Fruit fly (Drosophila melanogaster) whole organism, prepupa: ENCODE data around the gene CG43638.

Source experiments
- Blimp-1 ChIP-seq: fragments of 200-800 bp; sonication (Bioruptor generic); optimal IDR thresholded peaks from 3 replicates; lab custom pipeline; 2017; ENCODE audit warnings: missing biosample characterization, missing genetic modification characterization, mild to moderate bottlenecking, moderate library complexity, missing genetic modification reagents
- CG11762 ChIP-seq: fragments of 200-800 bp; sonication (Bioruptor generic); optimal IDR thresholded peaks from 3 replicates; lab custom pipeline; 2016; ENCODE audit warnings: missing biosample characterization, missing genetic modification characterization; ENCODE audit not compliant: insufficient read depth
- CG1621 ChIP-seq: fragments of 200-800 bp; sonication (Bioruptor generic); optimal IDR thresholded peaks from 3 replicates; lab custom pipeline; 2018; ENCODE audit warnings: missing biosample characterization, mild to moderate bottlenecking, missing genetic modification characterization
- CG3032 ChIP-seq: fragments of 200-800 bp; optimal IDR thresholded peaks from 2 replicates; lab custom pipeline; 2019; ENCODE audit warnings: missing biosample characterization, mild to moderate bottlenecking, missing genetic modification characterization, moderate library complexity
- Ets21C ChIP-seq: fragments of 200-800 bp; sonication (Bioruptor generic); optimal IDR thresholded peaks from 3 replicates; lab custom pipeline; 2016; ENCODE audit warnings: missing biosample characterization, missing genetic modification characterization
- fd85E ChIP-seq: fragments of 200-800 bp; sonication (Bioruptor generic); optimal IDR thresholded peaks from 3 replicates; lab custom pipeline; 2016; ENCODE audit warnings: missing biosample characterization, missing genetic modification characterization
- salr ChIP-seq, 2 experiments: fragments of 200-800 bp; sonication (Bioruptor generic); optimal IDR thresholded peaks; 3 replicates each; lab custom pipeline; 2016 to 2018; ENCODE audit warnings: missing biosample characterization in 2 of 2, missing genetic modification characterization in 2 of 2, mild to moderate bottlenecking in 1 of 2

dm6 chr3L:12077953-12078352 lies 33.6 kb downstream of the CG43638 start:
- no peak for TF ChIP-seq salr (GFP tag; optimal IDR thresholded peaks at IDR 0.05; lab: Kevin White, UChicago)
- no peak for TF ChIP-seq fd85E
- TF ChIP-seq CG11762 (GFP tag; lab: Kevin White, UChicago): no peak
- TF ChIP-seq Blimp-1 (GFP tag; lab: Kevin White, UChicago): no peak
- no peak for TF ChIP-seq CG3032 (tag; lab: Kevin White, UChicago)
- TF ChIP-seq CG1621 (tag; lab: Kevin White, UChicago): no peak
- no peak for TF ChIP-seq Ets21C (GFP tag; lab: Kevin White, UChicago)
